Fruit fly (Drosophila melanogaster): Measurements from ENCODE around the gene CG6508.

Gene CG6508

DNA sequence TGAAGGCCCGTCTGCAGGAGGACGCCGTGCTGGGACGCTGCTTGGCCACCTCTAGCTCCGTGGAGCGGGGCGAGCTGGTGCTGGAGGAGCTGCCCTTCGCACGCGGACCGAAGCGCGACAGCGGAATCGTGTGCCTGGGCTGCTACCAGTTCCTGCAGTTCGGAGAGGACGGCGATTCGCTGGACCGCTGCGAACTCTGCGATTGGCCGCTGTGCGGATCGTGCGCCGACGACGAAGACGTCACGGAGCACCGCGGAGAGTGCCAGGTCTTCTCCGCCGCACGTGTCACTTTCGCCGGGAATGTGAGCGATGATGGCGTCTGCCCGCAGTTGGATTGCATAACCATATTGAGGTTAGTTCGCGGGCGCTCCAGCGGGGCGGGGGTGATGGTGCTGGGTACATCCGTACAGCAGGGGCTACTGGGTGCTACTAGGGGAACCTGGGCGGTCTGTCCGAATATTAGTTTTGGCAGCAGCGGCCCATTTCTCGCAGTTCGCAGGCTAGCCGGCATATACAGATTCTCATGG lies 32.5 kb downstream of the CG6508 start:
- TF ChIP-seq CG10209 (GFP tag; optimal IDR thresholded peaks at IDR 0.05) (no peak), Nf-YC (tag; optimal IDR thresholded peaks at IDR 0.05) (peak; percentile 61), chif (GFP tag; optimal IDR thresholded peaks at IDR 0.05) (no peak), sc (optimal IDR thresholded peaks at IDR 0.05) (no peak), sc (GFP tag; optimal IDR thresholded peaks at IDR 0.05) (no peak), crol (GFP tag; IDR thresholded peaks at IDR 0.05) (no peak; the same call in 1 of the 2 replicates), CG17361 (GFP tag; IDR thresholded peaks at IDR 0.05) (no peak), Jarid2 (GFP tag; optimal IDR thresholded peaks at IDR 0.05) (no peak), CG17186 (GFP tag; optimal IDR thresholded peaks at IDR 0.05) (no peak), bigmax (GFP tag; optimal IDR thresholded peaks at IDR 0.05) (no peak), pan (optimal IDR thresholded peaks at IDR 0.05) (no peak), pan (GFP tag; optimal IDR thresholded peaks at IDR 0.05 in 1 of 2, IDR thresholded peaks at IDR 0.05 in 1 of 2) (no peak), Med (GFP tag) (peak; percentile 51), Deaf1 (tag; optimal IDR thresholded peaks at IDR 0.05) (peak; percentile 77), CG12769 (tag; optimal IDR thresholded peaks at IDR 0.05) (no peak), D19B (GFP tag; optimal IDR thresholded peaks at IDR 0.05) (no peak), CG6689 (GFP tag; IDR thresholded peaks at IDR 0.05) (0 out of 2 replicates have a peak, but pooled peaks have one; percentile 4), Ravus (GFP tag; IDR thresholded peaks at IDR 0.05) (no peak), Hand (GFP tag; optimal IDR thresholded peaks at IDR 0.05) (no peak), Pdp1 (GFP tag; optimal IDR thresholded peaks at IDR 0.05) (peak in 1 of 2 experiments; percentile 97), CG10462 (GFP tag; optimal IDR thresholded peaks at IDR 0.05) (no peak), CG31224 (GFP tag; IDR thresholded peaks at IDR 0.05) (no peak), sisA (GFP tag; IDR thresholded peaks at IDR 0.05) (0 out of 2 replicates have a peak, but pooled peaks have one; percentile 5), br (optimal IDR thresholded peaks at IDR 0.05) (no peak), crp (GFP tag; optimal IDR thresholded peaks at IDR 0.05) (no peak), CkIIα-i1 (GFP tag; IDR thresholded peaks at IDR 0.05) (no peak), CG13624 (GFP tag; optimal IDR thresholded peaks at IDR 0.05) (no peak), CG32767 (GFP tag; IDR thresholded peaks at IDR 0.05) (0 out of 2 replicates have a peak, but pooled peaks have one; percentile 27), kay (GFP tag; optimal IDR thresholded peaks at IDR 0.05) (no peak), Nf-YA (GFP tag; IDR thresholded peaks at IDR 0.05) (no peak), Nf-YB (GFP tag; optimal IDR thresholded peaks at IDR 0.05) (no peak), CG2129 (GFP tag; IDR thresholded peaks at IDR 0.05; ENCODE audit: partially characterized antibody) (no peak), prd (optimal IDR thresholded peaks at IDR 0.05) (no peak), prd (GFP tag; IDR thresholded peaks at IDR 0.05) (no peak), CG7963 (GFP tag; IDR thresholded peaks at IDR 0.05; ENCODE audit: partially characterized antibody) (no peak), gsb (GFP tag; IDR thresholded peaks at IDR 0.05) (peak; percentile 32; the same call in 1 of the 2 replicates), CG4730 (GFP tag; IDR thresholded peaks at IDR 0.05) (no peak), CG15011 (GFP tag; optimal IDR thresholded peaks at IDR 0.05) (no peak), CG3838 (GFP tag; optimal IDR thresholded peaks at IDR 0.05) (no peak), Poxn (GFP tag; IDR thresholded peaks at IDR 0.05) (no peak), Sox100B (GFP tag; optimal IDR thresholded peaks at IDR 0.05) (no peak), cwo (GFP tag; optimal IDR thresholded peaks at IDR 0.05) (peak; percentile 94), Rfx (GFP tag; IDR thresholded peaks at IDR 0.05) (no peak), Hmr (GFP tag; optimal IDR thresholded peaks at IDR 0.05) (no peak), cad (GFP tag; optimal IDR thresholded peaks at IDR 0.05) (no peak), ac (GFP tag; optimal IDR thresholded peaks at IDR 0.05) (no peak), fd102C (GFP tag; optimal IDR thresholded peaks at IDR 0.05) (no peak), ci (GFP tag; IDR thresholded peaks at IDR 0.05) (no peak), lov (optimal IDR thresholded peaks at IDR 0.05) (no peak), lov (GFP tag; IDR thresholded peaks at IDR 0.05) (no peak), Sry-β (GFP tag; optimal IDR thresholded peaks at IDR 0.05) (no peak), mld (GFP tag; IDR thresholded peaks at IDR 0.05; ENCODE audit: partially characterized antibody) (no peak)
